Worm (Caenorhabditis elegans) whole organism, young adult: ENCODE data around the gene cnc-10.
A peak's percentile ranks its signal among the peaks of the same experiment; 100 is the strongest.

Experiments
- B0019.2 ChIP-seq: fragments of 200-800 bp; sonication (Bioruptor generic); conservative IDR thresholded peaks from 2 replicates; pipeline ENCODE4 v1.3.6; 2022; ENCODE audit warnings: missing genetic modification reagents, missing genetic modification characterization, missing compliant biosample characterization
- B0035.1 ChIP-seq: sonication (generic microtip); optimal IDR thresholded peaks from 2 replicates; lab custom pipeline; 2016; ENCODE audit warnings: missing genetic modification characterization, mild to moderate bottlenecking, missing compliant biosample characterization, missing genotype, missing genetic modification reagents
- B0261.1 ChIP-seq: sonication (generic microtip); optimal IDR thresholded peaks from 2 replicates; lab custom pipeline; 2016; ENCODE audit warnings: mild to moderate bottlenecking, missing genetic modification characterization, moderate library complexity, missing compliant biosample characterization
- B0336.3 ChIP-seq: fragments of 200-800 bp; sonication (Bioruptor generic); IDR thresholded peaks from 2 replicates; pipeline ENCODE4 v1.3.6; 2022; ENCODE audit warnings: missing genetic modification characterization, missing compliant biosample characterization
- F10E7.11 ChIP-seq: sonication (generic microtip); optimal IDR thresholded peaks from 2 replicates; lab custom pipeline; 2017; ENCODE audit warnings: mild to moderate bottlenecking, missing genetic modification characterization, moderate library complexity, missing compliant biosample characterization
- F33H1.4 ChIP-seq: fragments of 200-800 bp; sonication (Bioruptor generic); IDR thresholded peaks from 2 replicates; pipeline ENCODE4 v1.3.6; 2022; ENCODE audit warnings: missing genetic modification reagents, missing genetic modification characterization, missing compliant biosample characterization
- F52B5.7 ChIP-seq: sonication (generic microtip); optimal IDR thresholded peaks from 2 replicates; lab custom pipeline; 2016; ENCODE audit warnings: mild to moderate bottlenecking, missing genetic modification characterization, missing compliant biosample characterization
- ZK185.1 ChIP-seq: sonication (generic microtip); optimal IDR thresholded peaks from 2 replicates; lab custom pipeline; 2016; ENCODE audit warnings: mild to moderate bottlenecking, missing genetic modification characterization, missing compliant biosample characterization; ENCODE audit not compliant: poor library complexity, severe bottlenecking
- aptf-3 ChIP-seq: fragments of 200-800 bp; sonication (Bioruptor generic); IDR thresholded peaks from 2 replicates; pipeline ENCODE4 v1.3.6; 2022; ENCODE audit warnings: missing genetic modification characterization, missing compliant biosample characterization
- atf-7 ChIP-seq: sonication (generic microtip); optimal IDR thresholded peaks from 2 replicates; lab custom pipeline; 2017; ENCODE audit warnings: mild to moderate bottlenecking, missing genetic modification characterization, missing compliant biosample characterization
- attf-6 ChIP-seq: fragments of 200-800 bp; sonication (Bioruptor generic); IDR thresholded peaks from 2 replicates; pipeline ENCODE4 v1.3.6; 2022; ENCODE audit warnings: missing genetic modification reagents, missing genetic modification characterization, missing compliant biosample characterization
- bed-2 ChIP-seq: fragments of 200-800 bp; sonication (Bioruptor generic); IDR thresholded peaks from 2 replicates; pipeline ENCODE4 v1.3.6; 2022; ENCODE audit warnings: missing genetic modification reagents, missing genetic modification characterization, missing compliant biosample characterization
- ccch-3 ChIP-seq: fragments of 200-800 bp; sonication (Bioruptor generic); optimal IDR thresholded peaks from 2 replicates; lab custom pipeline; 2018; ENCODE audit warnings: mild to moderate bottlenecking, missing genetic modification characterization, missing compliant biosample characterization
- cebp-2 ChIP-seq: fragments of 200-800 bp; sonication (Bioruptor generic); IDR thresholded peaks from 2 replicates; pipeline ENCODE4 v1.3.6; 2022; ENCODE audit warnings: missing genetic modification characterization, missing compliant biosample characterization
- ceh-100 ChIP-seq: fragments of 200-800 bp; sonication (Bioruptor generic); IDR thresholded peaks from 2 replicates; pipeline ENCODE4 v1.3.6; 2022; ENCODE audit warnings: missing genetic modification reagents, missing genetic modification characterization, missing compliant biosample characterization
- dox-1 ChIP-seq: fragments of 200-800 bp; sonication (Bioruptor generic); IDR thresholded peaks from 2 replicates; pipeline ENCODE4 v1.3.6; 2022; ENCODE audit warnings: missing genetic modification reagents, missing genetic modification characterization, missing compliant biosample characterization
- dpff-1 ChIP-seq: sonication (generic microtip); optimal IDR thresholded peaks from 2 replicates; lab custom pipeline; 2017; ENCODE audit warnings: mild to moderate bottlenecking, missing genetic modification characterization, missing compliant biosample characterization
- efl-1 ChIP-seq: fragments of 150-350 bp; optimal IDR thresholded peaks from 2 replicates; lab custom pipeline; 2014; ENCODE audit warnings: missing biosample characterization, missing genetic modification reagents, missing genetic modification characterization
- egl-18 ChIP-seq: fragments of 200-800 bp; sonication (Bioruptor generic); IDR thresholded peaks from 2 replicates; pipeline ENCODE4 v1.3.6; 2022; ENCODE audit warnings: missing genetic modification reagents, missing genetic modification characterization, missing compliant biosample characterization
- egl-44 ChIP-seq: fragments of 200-800 bp; sonication (Bioruptor generic); IDR thresholded peaks from 2 replicates; pipeline ENCODE4 v1.3.6; 2022; ENCODE audit warnings: missing genetic modification reagents, missing genetic modification characterization, missing compliant biosample characterization
- egrh-3 ChIP-seq: fragments of 200-800 bp; sonication (Bioruptor generic); IDR thresholded peaks from 2 replicates; pipeline ENCODE4 v1.3.6; 2022; ENCODE audit warnings: missing genetic modification reagents, missing genetic modification characterization, missing compliant biosample characterization
- fkh-3 ChIP-seq: sonication (generic microtip); optimal IDR thresholded peaks from 2 replicates; lab custom pipeline; 2016; ENCODE audit warnings: mild to moderate bottlenecking, missing genetic modification characterization, missing compliant biosample characterization
- hmg-1.2 ChIP-seq: fragments of 200-800 bp; sonication (Bioruptor generic); IDR thresholded peaks from 2 replicates; pipeline ENCODE4 v1.3.6; 2022; ENCODE audit warnings: missing genetic modification reagents, missing genetic modification characterization, missing compliant biosample characterization
- hmg-20 ChIP-seq: fragments of 200-800 bp; sonication (Bioruptor generic); IDR thresholded peaks from 2 replicates; pipeline ENCODE4 v1.3.6; 2022; ENCODE audit warnings: missing genetic modification reagents, missing genetic modification characterization, missing compliant biosample characterization
- hrde-1 ChIP-seq: sonication (generic microtip); optimal IDR thresholded peaks from 2 replicates; lab custom pipeline; 2016; ENCODE audit warnings: missing genetic modification characterization, mild to moderate bottlenecking, missing compliant biosample characterization, moderate library complexity, missing genotype, missing genetic modification reagents, borderline replicate concordance
- let-607 ChIP-seq, 2 experiments: fragments of 200-800 bp in 1 of 2; sonication (Bioruptor generic) in 1 of 2; sonication (generic microtip) in 1 of 2; optimal IDR thresholded peaks; 2 replicates each; lab custom pipeline; 2016 to 2018; ENCODE audit warnings: mild to moderate bottlenecking in 2 of 2, missing compliant biosample characterization in 2 of 2, missing genetic modification characterization in 2 of 2, moderate library complexity in 2 of 2, missing genotype in 1 of 2
- lin-35 ChIP-seq, 3 experiments: fragments of 150-350 bp in 2 of 3; sonication (generic microtip) in 1 of 3; optimal IDR thresholded peaks; 2 replicates each; lab custom pipeline; 2014 to 2018; ENCODE audit warnings: missing biosample characterization in 3 of 3, missing genetic modification characterization in 3 of 3, missing genetic modification reagents in 3 of 3
- lin-40 ChIP-seq: sonication (generic microtip); optimal IDR thresholded peaks from 2 replicates; lab custom pipeline; 2016; ENCODE audit warnings: missing genetic modification characterization, mild to moderate bottlenecking, missing compliant biosample characterization, missing genotype, missing genetic modification reagents
- lin-54 ChIP-seq: fragments of 200-800 bp; sonication (Bioruptor generic); optimal IDR thresholded peaks from 2 replicates; lab custom pipeline; 2018; ENCODE audit warnings: mild to moderate bottlenecking, missing genetic modification characterization, missing compliant biosample characterization
- madf-6 ChIP-seq: fragments of 200-800 bp; sonication (Bioruptor generic); IDR thresholded peaks from 2 replicates; pipeline ENCODE4 v1.3.6; 2022; ENCODE audit warnings: missing genetic modification reagents, missing genetic modification characterization, missing compliant biosample characterization
- nfyb-1 ChIP-seq: fragments of 200-800 bp; sonication (Bioruptor generic); IDR thresholded peaks from 2 replicates; pipeline ENCODE4 v1.3.6; 2022; ENCODE audit warnings: missing genetic modification reagents, missing genetic modification characterization, missing compliant biosample characterization
- nhr-27 ChIP-seq: fragments of 200-800 bp; sonication (Bioruptor generic); optimal IDR thresholded peaks from 2 replicates; lab custom pipeline; 2018; ENCODE audit warnings: mild to moderate bottlenecking, missing genetic modification characterization, moderate library complexity, missing compliant biosample characterization
- pbrm-1 ChIP-seq: fragments of 200-800 bp; sonication (Bioruptor generic); IDR thresholded peaks from 2 replicates; pipeline ENCODE4 v1.3.6; 2022; ENCODE audit warnings: missing genetic modification reagents, missing genetic modification characterization, missing compliant biosample characterization
- pha-4 ChIP-seq: fragments of 150-350 bp; sonication (generic microtip); optimal IDR thresholded peaks from 2 replicates; lab custom pipeline; 2014; ENCODE audit warnings: missing biosample characterization, missing genetic modification reagents, missing genetic modification characterization
- rec-8 ChIP-seq, 2 experiments: sonication (generic microtip); optimal IDR thresholded peaks; 2 replicates each; lab custom pipeline; 2016; ENCODE audit warnings: mild to moderate bottlenecking in 2 of 2, missing genetic modification characterization in 2 of 2, missing genetic modification reagents in 2 of 2, missing genotype in 2 of 2, missing biosample characterization in 1 of 2, missing compliant biosample characterization in 1 of 2, moderate library complexity in 1 of 2
- sdz-38 ChIP-seq: sonication (generic microtip); optimal IDR thresholded peaks from 2 replicates; lab custom pipeline; 2016; ENCODE audit warnings: missing genotype, missing genetic modification characterization, missing compliant biosample characterization
- snpc-1.3 ChIP-seq: sonication (generic microtip); optimal IDR thresholded peaks from 2 replicates; lab custom pipeline; 2017; ENCODE audit warnings: missing genetic modification characterization, mild to moderate bottlenecking, missing compliant biosample characterization, antibody characterized with exemption, moderate library complexity, missing genotype, missing genetic modification reagents; ENCODE audit not compliant: insufficient read depth
- tlf-1 ChIP-seq: fragments of 200-800 bp; sonication (Bioruptor generic); optimal IDR thresholded peaks from 2 replicates; lab custom pipeline; 2018; ENCODE audit warnings: mild to moderate bottlenecking, missing genetic modification characterization, missing compliant biosample characterization
- xnd-1 ChIP-seq: sonication (generic microtip); optimal IDR thresholded peaks from 2 replicates; lab custom pipeline; 2016; ENCODE audit warnings: missing genotype, missing genetic modification reagents, missing genetic modification characterization, missing compliant biosample characterization
- ztf-18 ChIP-seq: sonication (generic microtip); optimal IDR thresholded peaks from 2 replicates; lab custom pipeline; 2016; ENCODE audit warnings: missing genotype, mild to moderate bottlenecking, missing genetic modification characterization, missing compliant biosample characterization
- ztf-3 ChIP-seq: fragments of 200-800 bp; sonication (Bioruptor generic); optimal IDR thresholded peaks from 2 replicates; lab custom pipeline; 2018; ENCODE audit warnings: mild to moderate bottlenecking, missing genetic modification characterization, missing compliant biosample characterization

Gene cnc-10

ce11 chrV:11209452-11210188 lies 26.6 kb downstream of the cnc-10 start:
- TF ChIP-seq dpff-1 (tag; lab: Kevin White, UChicago) (no peak), lin-40 (tag; lab: Kevin White, UChicago) (no peak), lin-54 (no peak)

- 0 out of 2 replicates have a peak, but pooled peaks have one; percentile 11 for TF ChIP-seq hmg-1.2 (GFP tag; lab: Robert Waterston, UW)
- TF ChIP-seq F10E7.11 = no peak
- no peak for TF ChIP-seq nhr-27
- no peak for TF ChIP-seq dox-1 (GFP tag; lab: Robert Waterston, UW)
- TF ChIP-seq pha-4 = no peak
- TF ChIP-seq hmg-20 = no peak
- no peak for TF ChIP-seq ZK185.1 (tag; lab: Kevin White, UChicago)
Observed at ce11 chrV:11211323-11211722, 28.3 kb downstream of the cnc-10 start.

DNA sequence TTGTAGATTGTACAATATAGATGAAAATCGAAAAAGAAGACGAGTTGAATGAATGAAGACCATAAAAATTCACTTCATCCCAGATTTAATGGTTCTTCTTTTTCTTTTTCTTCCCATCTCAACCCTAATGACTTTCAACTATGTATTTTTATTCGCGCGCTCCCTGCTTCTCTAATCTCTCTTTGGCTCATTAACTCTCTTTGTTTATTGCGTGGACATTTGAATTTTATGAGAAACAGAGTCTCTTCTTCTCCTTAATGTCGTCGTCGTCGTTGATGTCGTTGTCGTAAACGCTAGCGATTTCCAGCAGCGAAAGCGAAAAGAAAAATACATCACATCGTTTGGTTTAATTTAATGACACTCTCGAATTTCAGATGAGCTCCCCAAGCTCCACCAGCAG lies 31.5 kb downstream of the cnc-10 start:
- TF ChIP-seq pbrm-1 (GFP tag; lab: Robert Waterston, UW) (no peak), ccch-3 (GFP tag; lab: Kevin White, UChicago) (no peak), efl-1 (GFP tag; lab: Kevin White, UChicago) (no peak), ztf-18 (tag; lab: Kevin White, UChicago) (no peak)

ce11 chrV:11216137-11216536 lies 33.1 kb downstream of the cnc-10 start:
- no peak for TF ChIP-seq egrh-3 (GFP tag; lab: Robert Waterston, UW)
- TF ChIP-seq lin-40 (tag; lab: Kevin White, UChicago) = no peak
- TF ChIP-seq B0336.3 = no peak
- TF ChIP-seq nhr-27 = no peak
- TF ChIP-seq sdz-38 (tag; lab: Kevin White, UChicago) = no peak
- no peak for TF ChIP-seq dox-1 (GFP tag; lab: Robert Waterston, UW)
- no peak for TF ChIP-seq let-607 (tag; optimal IDR thresholded peaks at IDR 0.05; lab: Kevin White, UChicago)
- TF ChIP-seq lin-35 (GFP tag; optimal IDR thresholded peaks at IDR 0.05; lab: Kevin White, UChicago) = no peak
- TF ChIP-seq attf-6 = no peak
- no peak for TF ChIP-seq B0019.2
- no peak for TF ChIP-seq aptf-3 (GFP tag; lab: Robert Waterston, UW)
- TF ChIP-seq ztf-3 (GFP tag; lab: Kevin White, UChicago) = no peak
- TF ChIP-seq B0035.1 (tag; lab: Kevin White, UChicago) = no peak
- TF ChIP-seq egl-44 (GFP tag; lab: Robert Waterston, UW) = no peak
- no peak for TF ChIP-seq nfyb-1 (GFP tag; lab: Robert Waterston, UW)
- TF ChIP-seq pha-4 = no peak
- TF ChIP-seq bed-2 (GFP tag; lab: Robert Waterston, UW) = no peak
- no peak for TF ChIP-seq xnd-1
- TF ChIP-seq F52B5.7 (tag; lab: Kevin White, UChicago) = no peak
- TF ChIP-seq, all 124 proteins: peak for 0

- no peak for TF ChIP-seq nfyb-1 (GFP tag; lab: Robert Waterston, UW)
- TF ChIP-seq tlf-1 (GFP tag; lab: Kevin White, UChicago) = no peak
- no peak for TF ChIP-seq F33H1.4 (GFP tag; lab: Robert Waterston, UW)
- TF ChIP-seq B0261.1 (tag; lab: Kevin White, UChicago) = no peak
- no peak for TF ChIP-seq cebp-2 (GFP tag; lab: Robert Waterston, UW)
- TF ChIP-seq madf-6 (GFP tag; lab: Robert Waterston, UW) = no peak
- no peak for TF ChIP-seq atf-7 (tag; lab: Kevin White, UChicago)
- TF ChIP-seq ceh-100 (GFP tag; lab: Robert Waterston, UW) = no peak
- no peak for TF ChIP-seq snpc-1.3 (tag; lab: Kevin White, UChicago)
- TF ChIP-seq fkh-3 = no peak
- no peak for TF ChIP-seq hrde-1 (tag; lab: Kevin White, UChicago)
- no peak for TF ChIP-seq rec-8 (tag; optimal IDR thresholded peaks at IDR 0.05; lab: Kevin White, UChicago)
- no peak for TF ChIP-seq egl-18 (GFP tag; lab: Robert Waterston, UW)
- TF ChIP-seq pbrm-1 (GFP tag; lab: Robert Waterston, UW) = no peak
- no peak for TF ChIP-seq B0019.2
- no peak for TF ChIP-seq nhr-27
- TF ChIP-seq B0035.1 (tag; lab: Kevin White, UChicago) = no peak
Observed at ce11 chrV:11217394-11217793, 34.4 kb downstream of the cnc-10 start, which contains the start of gene cyp-29A2. TSS of gene cyp-29A2 (plus strand) at chrV:11217583.
